Fruit fly (Drosophila melanogaster): ENCODE results near the gene tey.
A peak's percentile ranks its signal among the peaks of the same experiment; 100 is the strongest.

The tey gene

dm6 chr3L:19699651-19700050 is 35.7 kb upstream of the tey start:
- TF ChIP-seq Pif1A (GFP tag; optimal IDR thresholded peaks at IDR 0.05): peak; percentile 57
- peak; percentile 74; the same call in 2 of the 3 replicates for TF ChIP-seq CG4496 (GFP tag; IDR thresholded peaks at IDR 0.05)
- 0 out of 2 replicates have a peak, but pooled peaks have one; percentile 16 for TF ChIP-seq rn (GFP tag; IDR thresholded peaks at IDR 0.05)
- TF ChIP-seq Pif1B (GFP tag; optimal IDR thresholded peaks at IDR 0.05): no peak
- TF ChIP-seq CG8301 (tag; optimal IDR thresholded peaks at IDR 0.05): no peak
- TF ChIP-seq CG13204 (GFP tag; optimal IDR thresholded peaks at IDR 0.05): no peak
- TF ChIP-seq CG15710 (tag; optimal IDR thresholded peaks at IDR 0.05): peak; percentile 16
- TF ChIP-seq Ets98B (GFP tag; IDR thresholded peaks at IDR 0.05): peak; percentile 67
- TF ChIP-seq Snoo (tag; optimal IDR thresholded peaks at IDR 0.05): peak; percentile 23
- TF ChIP-seq CG32121 (GFP tag; IDR thresholded peaks at IDR 0.05): peak; percentile 72
- peak; percentile 30 for TF ChIP-seq CG8159 (tag; optimal IDR thresholded peaks at IDR 0.05)
- peak; percentile 59 for TF ChIP-seq CG14655 (GFP tag; optimal IDR thresholded peaks at IDR 0.05)
- TF ChIP-seq gl (tag; optimal IDR thresholded peaks at IDR 0.05): no peak
- no peak for TF ChIP-seq D1 (tag; optimal IDR thresholded peaks at IDR 0.05)
- TF ChIP-seq CG12605 (GFP tag; IDR thresholded peaks at IDR 0.05): 0 out of 2 replicates have a peak, but pooled peaks have one; percentile 23
- TF ChIP-seq fd96Ca (GFP tag; IDR thresholded peaks at IDR 0.05): peak; percentile 75; the same call in 2 of the 3 replicates
- TF ChIP-seq CG34367 (tag; optimal IDR thresholded peaks at IDR 0.05): no peak

dm6 chr3L:19698651-19699050 is 34.7 kb upstream of the tey start:
- TF ChIP-seq CG9948 (tag; optimal IDR thresholded peaks at IDR 0.05) (no peak), CG4496 (GFP tag; IDR thresholded peaks at IDR 0.05) (peak; percentile 48; the same call in 1 of the 3 replicates)

DNA sequence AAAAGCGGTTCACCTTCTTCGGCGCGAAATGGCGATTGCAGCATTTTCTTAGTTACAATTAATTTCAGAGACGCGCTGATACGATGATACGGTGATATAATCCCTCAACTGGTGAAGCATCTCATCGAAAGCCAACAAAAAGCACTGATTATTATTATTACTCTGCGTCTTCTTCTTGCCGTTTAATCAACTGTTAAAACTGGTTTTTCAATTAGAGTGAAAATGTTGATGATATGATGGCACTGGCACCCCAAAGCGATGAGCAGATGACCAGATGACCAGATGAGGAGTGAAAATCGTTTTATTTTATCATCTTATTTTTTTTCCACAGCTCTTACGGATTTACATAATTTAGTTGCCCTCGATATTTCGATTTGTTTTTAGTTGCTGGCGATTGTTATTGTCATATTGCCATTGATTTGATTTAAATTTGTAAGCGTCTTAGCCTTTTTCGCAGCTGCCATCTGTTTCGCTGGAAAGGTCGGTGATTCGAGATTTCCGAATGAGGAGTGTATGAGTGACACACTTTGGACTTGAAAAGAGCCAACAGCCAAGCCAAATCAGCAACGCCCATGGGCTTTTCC is 33.6 kb upstream of the tey start:
- TF ChIP-seq D1 (tag; optimal IDR thresholded peaks at IDR 0.05) (no peak), CG15710 (tag; optimal IDR thresholded peaks at IDR 0.05) (no peak), CG17806 (tag; optimal IDR thresholded peaks at IDR 0.05) (no peak), rn (GFP tag; IDR thresholded peaks at IDR 0.05) (no peak), CG8159 (tag; optimal IDR thresholded peaks at IDR 0.05) (no peak), CG14655 (GFP tag; optimal IDR thresholded peaks at IDR 0.05) (no peak), Ets98B (GFP tag; IDR thresholded peaks at IDR 0.05) (no peak), EcR (GFP tag; optimal IDR thresholded peaks at IDR 0.05) (no peak), fd96Ca (GFP tag; IDR thresholded peaks at IDR 0.05) (no peak), CG8301 (tag; optimal IDR thresholded peaks at IDR 0.05) (no peak), CG9948 (tag; optimal IDR thresholded peaks at IDR 0.05) (no peak), Snoo (tag; optimal IDR thresholded peaks at IDR 0.05) (no peak), CG34367 (tag; optimal IDR thresholded peaks at IDR 0.05) (no peak), CG10348 (GFP tag; IDR thresholded peaks at IDR 0.05) (no peak), CG13204 (GFP tag; optimal IDR thresholded peaks at IDR 0.05) (no peak), CG32121 (GFP tag; IDR thresholded peaks at IDR 0.05) (no peak), CG12605 (GFP tag; IDR thresholded peaks at IDR 0.05) (no peak), Pif1B (GFP tag; optimal IDR thresholded peaks at IDR 0.05) (no peak), gl (tag; optimal IDR thresholded peaks at IDR 0.05) (no peak)

DNA sequence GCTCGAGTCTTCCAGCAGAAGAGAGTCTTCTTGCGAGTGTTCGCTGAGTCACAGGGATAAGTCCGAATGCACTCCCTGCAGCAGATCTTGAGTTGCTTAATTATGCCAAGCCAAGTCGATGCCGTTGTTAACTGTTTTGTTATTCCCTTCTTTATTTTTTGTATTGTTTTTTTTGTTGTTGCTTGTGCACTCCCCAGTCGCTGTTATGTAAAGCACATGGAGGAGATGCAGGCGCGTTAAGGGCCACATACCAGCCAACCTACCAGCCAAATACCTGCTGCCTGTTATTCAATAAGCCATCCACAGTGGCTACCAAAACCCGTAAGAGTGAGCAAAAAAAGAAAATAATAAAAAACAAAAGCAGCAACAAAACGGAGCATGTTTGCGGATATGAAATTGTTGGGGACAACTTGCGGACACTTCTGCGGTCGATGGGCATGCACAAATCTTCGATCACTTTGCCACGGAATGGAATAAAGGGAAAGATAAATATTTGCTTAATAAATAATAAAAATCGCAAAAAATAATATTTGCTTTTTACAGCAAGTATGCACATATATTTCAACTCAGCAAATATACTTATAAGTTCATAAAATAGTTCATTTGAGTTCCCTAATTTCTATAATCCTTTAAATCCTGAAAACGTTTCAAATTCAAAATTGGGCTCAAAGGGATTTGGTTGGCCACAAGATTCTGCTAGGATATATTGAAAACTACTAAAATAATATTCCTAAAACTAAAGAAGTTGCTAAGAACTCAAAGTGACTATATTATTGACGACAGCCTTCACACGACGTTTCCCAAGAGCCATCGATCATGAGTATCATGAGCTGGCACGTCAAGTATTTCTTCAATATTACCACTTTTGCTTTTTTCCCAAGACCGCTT is 32.4 kb upstream of the tey start:
- TF ChIP-seq Ets98B (GFP tag; IDR thresholded peaks at IDR 0.05) (no peak), D1 (tag; optimal IDR thresholded peaks at IDR 0.05) (no peak), CG8301 (tag; optimal IDR thresholded peaks at IDR 0.05) (no peak), Snoo (tag; optimal IDR thresholded peaks at IDR 0.05) (peak; percentile 48), CG14655 (GFP tag; optimal IDR thresholded peaks at IDR 0.05) (peak; percentile 20), CG32121 (GFP tag; IDR thresholded peaks at IDR 0.05) (no peak), Pif1A (GFP tag; optimal IDR thresholded peaks at IDR 0.05) (peak; percentile 35), EcR (GFP tag; optimal IDR thresholded peaks at IDR 0.05) (peak; percentile 85), CG9948 (tag; optimal IDR thresholded peaks at IDR 0.05) (no peak), CG17806 (tag; optimal IDR thresholded peaks at IDR 0.05) (peak; percentile 1), fd96Ca (GFP tag; IDR thresholded peaks at IDR 0.05) (no peak), rn (GFP tag; IDR thresholded peaks at IDR 0.05) (no peak), CG15710 (tag; optimal IDR thresholded peaks at IDR 0.05) (peak; percentile 46), CG10348 (GFP tag; IDR thresholded peaks at IDR 0.05) (no peak), CG8159 (tag; optimal IDR thresholded peaks at IDR 0.05) (peak; percentile 59), CG12605 (GFP tag; IDR thresholded peaks at IDR 0.05) (no peak), CG4496 (GFP tag; IDR thresholded peaks at IDR 0.05) (no peak), CG13204 (GFP tag; optimal IDR thresholded peaks at IDR 0.05) (peak; percentile 21), gl (tag; optimal IDR thresholded peaks at IDR 0.05) (peak; percentile 11), CG34367 (tag; optimal IDR thresholded peaks at IDR 0.05) (no peak), Pif1B (GFP tag; optimal IDR thresholded peaks at IDR 0.05) (peak; percentile 23)

- TF ChIP-seq Pif1B (GFP tag; optimal IDR thresholded peaks at IDR 0.05): no peak
- no peak for TF ChIP-seq rn (GFP tag; IDR thresholded peaks at IDR 0.05)
- TF ChIP-seq CG4496 (GFP tag; IDR thresholded peaks at IDR 0.05): 0 out of 3 replicates have a peak, but pooled peaks have one; percentile 36
- TF ChIP-seq fd96Ca (GFP tag; IDR thresholded peaks at IDR 0.05): no peak
- TF ChIP-seq CG8159 (tag; optimal IDR thresholded peaks at IDR 0.05): no peak
- no peak for TF ChIP-seq CG8301 (tag; optimal IDR thresholded peaks at IDR 0.05)
- TF ChIP-seq CG13204 (GFP tag; optimal IDR thresholded peaks at IDR 0.05): peak; percentile 14
- no peak for TF ChIP-seq CG17806 (tag; optimal IDR thresholded peaks at IDR 0.05)
- TF ChIP-seq EcR (GFP tag; optimal IDR thresholded peaks at IDR 0.05): no peak
- no peak for TF ChIP-seq CG32121 (GFP tag; IDR thresholded peaks at IDR 0.05)
- no peak for TF ChIP-seq CG14655 (GFP tag; optimal IDR thresholded peaks at IDR 0.05)
- TF ChIP-seq Ets98B (GFP tag; IDR thresholded peaks at IDR 0.05): peak; percentile 28; the same call in 1 of the 2 replicates
- TF ChIP-seq CG15710 (tag; optimal IDR thresholded peaks at IDR 0.05): no peak
- TF ChIP-seq Snoo (tag; optimal IDR thresholded peaks at IDR 0.05): no peak
- no peak for TF ChIP-seq CG10348 (GFP tag; IDR thresholded peaks at IDR 0.05)
- TF ChIP-seq gl (tag; optimal IDR thresholded peaks at IDR 0.05): no peak
- TF ChIP-seq CG9948 (tag; optimal IDR thresholded peaks at IDR 0.05): no peak
- TF ChIP-seq CG34367 (tag; optimal IDR thresholded peaks at IDR 0.05): no peak
- TF ChIP-seq Pif1A (GFP tag; optimal IDR thresholded peaks at IDR 0.05): no peak
- TF ChIP-seq D1 (tag; optimal IDR thresholded peaks at IDR 0.05): no peak
- TF ChIP-seq CG12605 (GFP tag; IDR thresholded peaks at IDR 0.05): peak; percentile 26; the same call in 1 of the 2 replicates
These were observed 31.2 kb upstream of the tey start, which contains the start of gene verm for dm6 chr3L:19695057-19695627. Gene verm, minus strand, starts transcription at chr3L:19695260.
